Fruit fly (Drosophila melanogaster): ENCODE measurements around the gene Nmd3.
A peak's percentile ranks its signal among the peaks of the same experiment; 100 is the strongest.

Nmd3 gene

dm6 chrX:2222181-2222790, 37.8 kb upstream of the Nmd3 start, which contains the start of gene Vinc (continued):
- peak; percentile 83 for TF ChIP-seq exex (tag; optimal IDR thresholded peaks at IDR 0.05)
- TF ChIP-seq cwo (GFP tag; optimal IDR thresholded peaks at IDR 0.05) = peak; percentile 91
- no peak for TF ChIP-seq dati (GFP tag; IDR thresholded peaks at IDR 0.05)
- TF ChIP-seq CG31224 (GFP tag; IDR thresholded peaks at IDR 0.05) = peak; percentile 81
- peak; percentile 80 for TF ChIP-seq CG7786 (GFP tag; optimal IDR thresholded peaks at IDR 0.05)
- peak; percentile 52 for TF ChIP-seq Chrac-16 (GFP tag; optimal IDR thresholded peaks at IDR 0.05)
- peak; percentile 74 for TF ChIP-seq CG14667 (GFP tag; IDR thresholded peaks at IDR 0.05)
- TF ChIP-seq CG3838 (GFP tag; optimal IDR thresholded peaks at IDR 0.05) = no peak
- TF ChIP-seq Doc2 (GFP tag; IDR thresholded peaks at IDR 0.05) = no peak
- TF ChIP-seq CG10209 (GFP tag; optimal IDR thresholded peaks at IDR 0.05) = peak; percentile 89
- peak; percentile 85 for TF ChIP-seq CG6813 (GFP tag; optimal IDR thresholded peaks at IDR 0.05)
- peak; percentile 71 for TF ChIP-seq Xbp1 (GFP tag; optimal IDR thresholded peaks at IDR 0.05)
- TF ChIP-seq Bdp1 (GFP tag; optimal IDR thresholded peaks at IDR 0.05) = peak; percentile 51
- TF ChIP-seq CG31365 (tag; optimal IDR thresholded peaks at IDR 0.05) = peak; percentile 62
- TF ChIP-seq gfzf (GFP tag; optimal IDR thresholded peaks at IDR 0.05) = no peak
- TF ChIP-seq CG15601 (tag; optimal IDR thresholded peaks at IDR 0.05) = peak; percentile 54
- TF ChIP-seq CTCF (GFP tag; optimal IDR thresholded peaks at IDR 0.05) = peak; percentile 38
- TF ChIP-seq CG8388 (GFP tag; optimal IDR thresholded peaks at IDR 0.05) = peak; percentile 49
- no peak for TF ChIP-seq Sox100B (GFP tag; optimal IDR thresholded peaks at IDR 0.05)
- peak; percentile 98 for TF ChIP-seq row (GFP tag; IDR thresholded peaks at IDR 0.05)
- peak; percentile 86 for TF ChIP-seq CG15269 (tag; optimal IDR thresholded peaks at IDR 0.05)
- TF ChIP-seq nom (GFP tag; optimal IDR thresholded peaks at IDR 0.05) = peak; percentile 92
- TF ChIP-seq Sry-β (GFP tag; optimal IDR thresholded peaks at IDR 0.05) = peak; percentile 53
- no peak for TF ChIP-seq CG4360 (GFP tag; IDR thresholded peaks at IDR 0.05)
- TF ChIP-seq NC2β (GFP tag; optimal IDR thresholded peaks at IDR 0.05) = peak; percentile 29
- TF ChIP-seq MTF-1 (GFP tag; optimal IDR thresholded peaks at IDR 0.05; ENCODE audit: borderline replicate concordance) = peak; percentile 48
- TF ChIP-seq CG18011 (GFP tag; optimal IDR thresholded peaks at IDR 0.05) = peak; percentile 53
- peak; percentile 93 for TF ChIP-seq BtbVII (GFP tag; optimal IDR thresholded peaks at IDR 0.05)
- peak; percentile 78 for TF ChIP-seq CG18764 (GFP tag; optimal IDR thresholded peaks at IDR 0.05)
- TF ChIP-seq CG8765 (GFP tag; IDR thresholded peaks at IDR 0.05) = peak; percentile 50; the same call in 1 of the 2 replicates
- peak; percentile 86 for TF ChIP-seq Hand (GFP tag; optimal IDR thresholded peaks at IDR 0.05)
- TF ChIP-seq CG13424 (tag; optimal IDR thresholded peaks at IDR 0.05) = peak; percentile 94
- TF ChIP-seq CG3163 (GFP tag; optimal IDR thresholded peaks at IDR 0.05) = peak; percentile 39
- TF ChIP-seq slou (GFP tag; optimal IDR thresholded peaks at IDR 0.05) = peak; percentile 86
- TF ChIP-seq Drgx (GFP tag; IDR thresholded peaks at IDR 0.05) = peak; percentile 93
- TF ChIP-seq Rfx (GFP tag; IDR thresholded peaks at IDR 0.05) = peak; percentile 94
- peak; percentile 67 for TF ChIP-seq Atf-2 (GFP tag; optimal IDR thresholded peaks at IDR 0.05)
- TF ChIP-seq tgo (GFP tag; IDR thresholded peaks at IDR 0.05) = peak; percentile 88
- TF ChIP-seq Awh (GFP tag; IDR thresholded peaks at IDR 0.05) = peak; percentile 52; the same call in 1 of the 2 replicates
- TF ChIP-seq luna (GFP tag; optimal IDR thresholded peaks at IDR 0.05) = peak; percentile 64
- TF ChIP-seq CG32772 (GFP tag; IDR thresholded peaks at IDR 0.05) = peak; percentile 78
- peak; percentile 82 for TF ChIP-seq CG10274 (GFP tag; optimal IDR thresholded peaks at IDR 0.05)
- peak; percentile 40; the same call in 2 of the 3 replicates for TF ChIP-seq Opbp (GFP tag; IDR thresholded peaks at IDR 0.05; ENCODE audit: partially characterized antibody)
- peak; percentile 89 for TF ChIP-seq CG2712 (tag; optimal IDR thresholded peaks at IDR 0.05)
- peak; percentile 64; the same call in 2 of the 3 replicates for TF ChIP-seq otp (GFP tag; IDR thresholded peaks at IDR 0.05)
- TF ChIP-seq MESR4 (GFP tag; optimal IDR thresholded peaks at IDR 0.05) = no peak
- peak; percentile 87 for TF ChIP-seq scrt (GFP tag; optimal IDR thresholded peaks at IDR 0.05)
- TF ChIP-seq NfI (GFP tag; optimal IDR thresholded peaks at IDR 0.05) = peak; percentile 83
- TF ChIP-seq Antp (GFP tag; optimal IDR thresholded peaks at IDR 0.05) = peak; percentile 91
- peak; percentile 67 for TF ChIP-seq CG5245 (GFP tag; optimal IDR thresholded peaks at IDR 0.05)

All from whole organism, embryonic.